Worm (Caenorhabditis elegans): ENCODE results near the gene F44A2.3.

DNA sequence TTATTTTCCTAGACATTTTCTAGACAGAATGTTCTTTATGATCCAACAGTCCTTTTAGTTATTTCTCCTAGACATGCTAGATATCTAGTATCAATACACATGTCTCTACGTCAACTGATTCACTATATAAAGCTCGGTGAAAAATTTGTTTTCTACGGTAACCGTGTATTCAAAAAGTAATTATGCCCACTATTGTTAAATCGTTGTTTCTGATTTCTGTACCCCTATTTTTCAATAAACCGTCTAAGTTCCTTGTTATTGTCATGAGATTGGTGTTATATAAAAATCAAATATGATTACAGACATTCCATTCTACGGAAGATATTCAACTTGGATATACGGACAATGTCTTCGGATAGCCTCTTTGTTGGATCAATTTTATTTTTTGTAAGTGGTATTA, 47.7 kb downstream of the F44A2.3 start, which contains the start of gene srx-46:
- TF ChIP-seq elt-3 (tag; optimal IDR thresholded peaks at IDR 0.05) (no peak), elt-1 (tag; optimal IDR thresholded peaks at IDR 0.05; ENCODE audit: borderline replicate concordance, insufficient read depth) (no peak), nhr-28 (tag; optimal IDR thresholded peaks at IDR 0.05) (no peak), M03D4.4 (tag; optimal IDR thresholded peaks at IDR 0.05) (no peak), lsy-2 (tag; optimal IDR thresholded peaks at IDR 0.05) (no peak), lin-13 (tag; optimal IDR thresholded peaks at IDR 0.05) (no peak), sptf-1 (tag; optimal IDR thresholded peaks at IDR 0.05) (no peak), mep-1 (tag; optimal IDR thresholded peaks at IDR 0.05) (no peak), mab-5 (tag; optimal IDR thresholded peaks at IDR 0.05) (no peak), ces-1 (GFP tag; optimal IDR thresholded peaks at IDR 0.05) (no peak), nhr-76 (tag; optimal IDR thresholded peaks at IDR 0.05) (no peak), nhr-237 (tag; optimal IDR thresholded peaks at IDR 0.05) (no peak)

Measured in whole organism, mixed stage, embryonic.